Worm (Caenorhabditis elegans): ENCODE results near the gene ZK370.4.

DNA sequence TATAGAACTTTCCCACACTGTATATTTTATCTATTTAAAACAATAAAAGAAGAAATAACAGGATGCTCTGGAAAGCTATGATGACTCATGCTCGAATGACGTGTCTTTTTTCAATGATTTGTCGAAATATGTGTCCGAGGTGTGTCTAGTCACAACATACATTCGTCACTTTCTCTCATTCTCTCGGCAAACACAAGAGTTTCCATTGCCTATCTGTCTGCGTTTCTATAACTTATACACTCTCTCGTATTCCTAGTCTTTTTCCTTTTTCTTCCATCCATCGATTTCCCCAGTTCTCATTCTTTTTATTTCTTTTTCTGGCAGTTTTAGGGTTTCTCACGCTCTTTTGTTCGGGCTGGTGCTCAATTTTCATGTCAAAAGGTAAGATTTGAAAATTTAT lies 34.5 kb downstream of the ZK370.4 start:
- no peak for TF ChIP-seq madf-8 (GFP tag; conservative IDR thresholded peaks at IDR 0.05)
- no peak for TF ChIP-seq rcor-1 (GFP tag; IDR thresholded peaks at IDR 0.05)
- no peak for TF ChIP-seq dpl-1 (GFP tag; optimal IDR thresholded peaks at IDR 0.05)
- no peak for TF ChIP-seq F39B2.1 (GFP tag; IDR thresholded peaks at IDR 0.05)
- no peak for TF ChIP-seq hlh-12 (tag; optimal IDR thresholded peaks at IDR 0.05)
- no peak for TF ChIP-seq lin-35 (GFP tag; optimal IDR thresholded peaks at IDR 0.05)
- no peak for TF ChIP-seq fkh-3 (tag; optimal IDR thresholded peaks at IDR 0.05)
- no peak for TF ChIP-seq mxl-1 (tag; optimal IDR thresholded peaks at IDR 0.05)
- TF ChIP-seq snpc-1.3 (tag; optimal IDR thresholded peaks at IDR 0.05; ENCODE audit: insufficient read depth): no peak

Measured in whole organism, young adult.